Worm (Caenorhabditis elegans): ENCODE measurements around the gene ztf-8.

ce11 chrIII:5245067-5245466, 28.2 kb downstream of the ztf-8 start:
- TF ChIP-seq aly-2 (tag; optimal IDR thresholded peaks at IDR 0.05) (no peak), pax-3 (tag; optimal IDR thresholded peaks at IDR 0.05) (no peak), lin-39 (tag; optimal IDR thresholded peaks at IDR 0.05) (no peak), lin-35 (GFP tag; optimal IDR thresholded peaks at IDR 0.05) (no peak), blmp-1 (tag; optimal IDR thresholded peaks at IDR 0.05) (no peak), hlh-17 (GFP tag; optimal IDR thresholded peaks at IDR 0.05; ENCODE audit: borderline replicate concordance) (no peak), nhr-71 (tag; optimal IDR thresholded peaks at IDR 0.05) (no peak), snpc-4 (tag; optimal IDR thresholded peaks at IDR 0.05) (no peak), fkh-10 (GFP tag; optimal IDR thresholded peaks at IDR 0.05) (no peak), fkh-8 (tag; optimal IDR thresholded peaks at IDR 0.05) (no peak), ztf-11 (tag; optimal IDR thresholded peaks at IDR 0.05) (no peak), alr-1 (tag; optimal IDR thresholded peaks at IDR 0.05; ENCODE audit: borderline replicate concordance) (no peak), pqm-1 (tag; optimal IDR thresholded peaks at IDR 0.05) (no peak)
